Fruit fly (Drosophila melanogaster) whole organism, wandering third instar larva: ENCODE measurements around the gene CG8939.

ENCODE experiments used
- HLH106 ChIP-seq: fragments of 200-800 bp; optimal IDR thresholded peaks from 3 replicates; lab custom pipeline; 2019; ENCODE audit warnings: missing biosample characterization, mild to moderate bottlenecking, missing genetic modification characterization, moderate library complexity
- Hr78 ChIP-seq: fragments of >200 bp; optimal IDR thresholded peaks from 2 replicates; lab custom pipeline; 2017; ENCODE audit warnings: missing biosample characterization, missing genetic modification characterization
- Mio ChIP-seq: sonication (Bioruptor generic); optimal IDR thresholded peaks from 2 replicates; lab custom pipeline; 2016; ENCODE audit warnings: missing biosample characterization, missing genetic modification characterization
- Myc ChIP-seq: fragments of >200 bp; optimal IDR thresholded peaks from 2 replicates; lab custom pipeline; 2017
- dmrt93B ChIP-seq: fragments of 200-800 bp; sonication (Bioruptor generic); optimal IDR thresholded peaks from 2 replicates; lab custom pipeline; 2018; ENCODE audit warnings: missing biosample characterization, mild to moderate bottlenecking, missing genetic modification characterization
- foxo ChIP-seq, 2 experiments: fragments of 200-800 bp; sonication (Bioruptor generic); optimal IDR thresholded peaks; 2 replicates in 1 of 2; 3 replicates in 1 of 2; lab custom pipeline; 2016 to 2017; ENCODE audit warnings: missing biosample characterization in 2 of 2, missing genetic modification characterization in 2 of 2
- fru ChIP-seq: fragments of 200-800 bp; sonication (Bioruptor generic); optimal IDR thresholded peaks from 3 replicates; lab custom pipeline; 2016; ENCODE audit warnings: missing biosample characterization, mild to moderate bottlenecking, missing genetic modification characterization
- h ChIP-seq: fragments of 200-800 bp; sonication (Bioruptor generic); optimal IDR thresholded peaks from 3 replicates; lab custom pipeline; 2016; ENCODE audit warnings: missing biosample characterization, mild to moderate bottlenecking, missing genetic modification characterization
- sv ChIP-seq: fragments of 200-800 bp; sonication (Bioruptor generic); optimal IDR thresholded peaks from 3 replicates; lab custom pipeline; 2016; ENCODE audit warnings: missing biosample characterization, missing genetic modification characterization
- tai ChIP-seq: sonication (Bioruptor generic); optimal IDR thresholded peaks from 2 replicates; lab custom pipeline; 2016; ENCODE audit warnings: missing biosample characterization, missing genetic modification characterization

DNA sequence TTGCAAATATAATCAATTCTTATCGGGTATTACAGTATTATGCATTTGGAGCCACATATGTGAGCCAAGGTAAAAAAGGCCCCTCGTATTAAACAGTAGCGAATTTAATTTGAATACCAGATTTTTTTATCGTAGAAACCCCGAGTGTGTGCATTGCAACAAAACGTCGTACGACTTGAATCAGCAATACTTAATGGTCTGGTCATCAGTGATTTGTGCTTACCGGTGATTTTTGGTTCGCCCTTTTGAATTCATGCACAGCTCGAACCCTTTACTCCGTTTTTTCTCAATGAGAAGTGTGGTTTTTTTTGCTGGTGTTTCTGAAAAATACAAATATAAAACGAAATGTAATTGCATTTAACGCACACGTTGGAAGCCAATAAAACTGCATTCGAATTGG lies 7.2 kb upstream of the CG8939 start:
- no peak for TF ChIP-seq Myc (lab: Kevin White, UChicago)
- no peak for TF ChIP-seq Mio (GFP tag; lab: Kevin White, UChicago)
- TF ChIP-seq h (GFP tag; lab: Kevin White, UChicago) = no peak
- no peak for TF ChIP-seq fru (GFP tag; lab: Kevin White, UChicago)
- no peak for TF ChIP-seq Hr78 (GFP tag; lab: Kevin White, UChicago)
- no peak for TF ChIP-seq HLH106 (tag; lab: Kevin White, UChicago)
- TF ChIP-seq dmrt93B (GFP tag; lab: Kevin White, UChicago) = no peak
- TF ChIP-seq foxo (GFP tag; optimal IDR thresholded peaks at IDR 0.05; lab: Kevin White, UChicago) = no peak
- TF ChIP-seq tai (GFP tag; lab: Kevin White, UChicago) = no peak
- no peak for TF ChIP-seq sv (GFP tag; lab: Kevin White, UChicago)
